Fruit fly (Drosophila melanogaster) S2 (cell line): ENCODE data around the gene Svil.

Experiments
- CG8478 ChIP-seq: fragments of >200 bp; optimal IDR thresholded peaks from 2 replicates; lab custom pipeline; 2018
- CTCF ChIP-seq, 2 experiments: fragments of >200 bp; optimal IDR thresholded peaks; 2 replicates each; lab custom pipeline; 2018

dm6 chr3L:2427151-2427550, 49.7 kb downstream of the Svil start:
- no peak for TF ChIP-seq CTCF (optimal IDR thresholded peaks at IDR 0.05; lab: Kevin White, UChicago)
- no peak for TF ChIP-seq CG8478
